Worm (Caenorhabditis elegans) whole organism, early embryonic: ENCODE data around the gene npp-24.

Experiments used
- B0310.2 ChIP-seq: sonication (generic microtip); optimal IDR thresholded peaks from 2 replicates; lab custom pipeline; 2016; ENCODE audit warnings: mild to moderate bottlenecking, missing genetic modification characterization, missing compliant biosample characterization
- F13C5.2 ChIP-seq: sonication (generic microtip); optimal IDR thresholded peaks from 2 replicates; lab custom pipeline; 2017; ENCODE audit warnings: mild to moderate bottlenecking, missing genetic modification characterization, inconsistent platforms, missing compliant biosample characterization
- ama-1 ChIP-seq: fragments of 150-350 bp; optimal IDR thresholded peaks from 2 replicates; lab custom pipeline; 2014
- ceh-36 ChIP-seq: sonication (generic microtip); optimal IDR thresholded peaks from 2 replicates; lab custom pipeline; 2016; ENCODE audit warnings: missing genetic modification characterization, inconsistent platforms, missing compliant biosample characterization
- ets-7 ChIP-seq: sonication (generic microtip); optimal IDR thresholded peaks from 2 replicates; lab custom pipeline; 2016; ENCODE audit warnings: missing genotype, missing genetic modification characterization, missing compliant biosample characterization
- flt-1 ChIP-seq: fragments of 200-800 bp; sonication (Bioruptor generic); IDR thresholded peaks from 2 replicates; pipeline ENCODE4 v1.3.6; 2022; ENCODE audit warnings: missing genetic modification characterization, missing compliant biosample characterization
- hmg-4 ChIP-seq: fragments of 200-800 bp; sonication (Bioruptor generic); optimal IDR thresholded peaks from 2 replicates; lab custom pipeline; 2018; ENCODE audit warnings: mild to moderate bottlenecking, missing genetic modification characterization, missing compliant biosample characterization
- pes-1 ChIP-seq: fragments of 200-800 bp; sonication (Bioruptor generic); IDR thresholded peaks from 2 replicates; pipeline ENCODE4 v1.3.6; 2022; ENCODE audit warnings: missing genetic modification reagents, missing genetic modification characterization, missing compliant biosample characterization
- scrt-1 ChIP-seq: fragments of 200-800 bp; sonication (Bioruptor generic); IDR thresholded peaks from 2 replicates; pipeline ENCODE4 v1.3.6; 2022; ENCODE audit warnings: missing genetic modification characterization, missing compliant biosample characterization
- sea-1 ChIP-seq: fragments of 200-800 bp; sonication (Bioruptor generic); conservative IDR thresholded peaks from 2 replicates; pipeline ENCODE4 v1.3.6; 2022; ENCODE audit warnings: missing genetic modification characterization, missing compliant biosample characterization
- tbx-11 ChIP-seq: fragments of 200-800 bp; sonication (Bioruptor generic); IDR thresholded peaks from 2 replicates; pipeline ENCODE4 v1.3.6; 2022; ENCODE audit warnings: missing genetic modification characterization, missing compliant biosample characterization
- tra-4 ChIP-seq: sonication (generic microtip); optimal IDR thresholded peaks from 2 replicates; lab custom pipeline; 2017; ENCODE audit warnings: missing genetic modification characterization, missing compliant biosample characterization

DNA sequence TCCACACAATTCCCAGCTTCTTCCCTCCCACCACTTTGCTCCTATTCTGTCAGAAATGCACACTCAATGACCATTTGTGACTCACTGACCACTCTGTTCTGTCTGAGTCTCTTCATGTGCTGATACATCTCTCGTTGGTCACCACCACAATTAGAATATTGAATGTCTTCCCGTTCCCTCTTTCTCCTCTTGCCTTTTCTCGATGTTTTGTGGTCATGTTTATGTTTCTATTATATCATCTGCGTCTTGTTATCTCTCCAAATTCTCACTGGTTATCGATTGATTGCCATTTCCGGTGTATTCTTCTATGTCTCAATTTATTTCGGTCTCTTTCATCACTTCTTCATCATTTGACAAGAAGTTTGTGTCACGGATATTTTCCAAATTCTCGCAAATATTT lies 44.8 kb upstream of the npp-24 start:
- TF ChIP-seq tra-4 (tag; lab: Kevin White, UChicago) (no peak), F13C5.2 (tag; lab: Kevin White, UChicago) (no peak), pes-1 (no peak), ceh-36 (tag; lab: Kevin White, UChicago) (no peak), ets-7 (tag; lab: Kevin White, UChicago) (no peak), ama-1 (lab: Kevin White, UChicago) (no peak), sea-1 (GFP tag; lab: Robert Waterston, UW) (no peak), B0310.2 (no peak), tbx-11 (GFP tag; lab: Robert Waterston, UW) (no peak), flt-1 (no peak), hmg-4 (GFP tag; lab: Kevin White, UChicago) (no peak), scrt-1 (no peak)
